Fruit fly (Drosophila melanogaster): ENCODE results near the gene AP-1mu.
A peak's percentile ranks its signal among the peaks of the same experiment; 100 is the strongest.

AP-1mu gene

DNA sequence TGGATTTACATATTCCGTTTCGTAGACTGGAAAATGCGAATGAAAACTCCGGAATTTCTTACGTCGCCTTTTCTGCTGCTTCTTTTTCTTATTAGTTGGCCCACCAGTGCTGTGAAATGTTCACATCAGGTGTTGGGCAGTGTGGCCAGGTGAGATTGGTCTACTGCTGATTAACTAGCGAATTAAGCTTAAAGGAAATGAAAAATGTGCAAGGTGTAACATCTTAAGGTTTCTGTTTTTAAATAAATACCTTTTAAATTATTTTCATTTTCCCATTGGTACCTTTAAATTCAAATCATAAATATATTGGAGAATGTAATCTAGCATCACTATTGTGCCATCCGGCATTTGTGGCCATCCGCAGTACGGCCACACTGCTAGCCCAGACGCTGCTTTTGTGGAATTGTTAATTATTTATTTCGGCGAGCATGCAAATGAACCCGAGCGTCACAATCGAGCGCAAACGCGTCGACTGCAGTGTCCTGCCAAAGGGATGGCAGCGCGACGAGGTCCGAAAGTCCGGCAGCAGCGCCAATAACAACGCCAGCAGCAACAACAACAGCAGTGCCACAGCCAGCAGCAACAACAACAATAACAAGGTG is at the start of gene AP-1mu, which contains the start of gene MBD-like:
Gene AP-1mu, minus strand, starts transcription at position 113 of the 602 bp plus-strand sequence.
Gene MBD-like, plus strand, starts transcription at position 348 of the 602 bp plus-strand sequence.
- TF ChIP-seq Abd-B (GFP tag; optimal IDR thresholded peaks at IDR 0.05) (no peak), Myc (optimal IDR thresholded peaks at IDR 0.05) (peak; percentile 67), foxo (GFP tag; optimal IDR thresholded peaks at IDR 0.05) (peak in 1 of 2 experiments; percentile 78), psq (GFP tag; optimal IDR thresholded peaks at IDR 0.05) (peak; percentile 66), Rel (GFP tag; optimal IDR thresholded peaks at IDR 0.05) (no peak), Rel (tag; optimal IDR thresholded peaks at IDR 0.05) (peak; percentile 50), sv (GFP tag; optimal IDR thresholded peaks at IDR 0.05) (peak; percentile 40), ey (GFP tag; optimal IDR thresholded peaks at IDR 0.05) (peak; percentile 73), woc (GFP tag; optimal IDR thresholded peaks at IDR 0.05) (peak; percentile 67), br (GFP tag; optimal IDR thresholded peaks at IDR 0.05) (no peak), Jra (GFP tag; optimal IDR thresholded peaks at IDR 0.05) (peak; percentile 73), Hr83 (GFP tag; optimal IDR thresholded peaks at IDR 0.05; ENCODE audit: poor library complexity, severe bottlenecking) (no peak), rgr (GFP tag; optimal IDR thresholded peaks at IDR 0.05) (peak; percentile 71), CG32264 (GFP tag; optimal IDR thresholded peaks at IDR 0.05) (no peak), HLH106 (tag; optimal IDR thresholded peaks at IDR 0.05) (peak; percentile 73), h (GFP tag; optimal IDR thresholded peaks at IDR 0.05) (peak; percentile 81), OdsH (GFP tag; optimal IDR thresholded peaks at IDR 0.05) (peak; percentile 57), Sp1 (GFP tag; optimal IDR thresholded peaks at IDR 0.05) (peak; percentile 67), fru (GFP tag; optimal IDR thresholded peaks at IDR 0.05) (peak; percentile 75), Vsx2 (GFP tag; optimal IDR thresholded peaks at IDR 0.05; ENCODE audit: partially characterized antibody) (no peak), jim (GFP tag; optimal IDR thresholded peaks at IDR 0.05) (no peak), CG9705 (GFP tag; optimal IDR thresholded peaks at IDR 0.05) (peak; percentile 61)

dm6 chr3R:9608206-9608605 is 48.9 kb upstream of the AP-1mu start:
- no peak for TF ChIP-seq rgr (GFP tag; optimal IDR thresholded peaks at IDR 0.05)
- no peak for TF ChIP-seq lola (GFP tag; optimal IDR thresholded peaks at IDR 0.05)
- no peak for TF ChIP-seq sv (GFP tag; optimal IDR thresholded peaks at IDR 0.05)
- TF ChIP-seq Hr78 (GFP tag; optimal IDR thresholded peaks at IDR 0.05) = no peak
- TF ChIP-seq fru (GFP tag; optimal IDR thresholded peaks at IDR 0.05) = no peak
- TF ChIP-seq ey (GFP tag; optimal IDR thresholded peaks at IDR 0.05) = no peak
- no peak for TF ChIP-seq OdsH (GFP tag; optimal IDR thresholded peaks at IDR 0.05)
- TF ChIP-seq Sp1 (GFP tag; optimal IDR thresholded peaks at IDR 0.05) = no peak
- TF ChIP-seq CG32264 (GFP tag; optimal IDR thresholded peaks at IDR 0.05) = no peak
- TF ChIP-seq Jra (GFP tag; optimal IDR thresholded peaks at IDR 0.05) = no peak
- TF ChIP-seq h (GFP tag; optimal IDR thresholded peaks at IDR 0.05) = no peak
- TF ChIP-seq Rel (GFP tag; optimal IDR thresholded peaks at IDR 0.05) = no peak
- TF ChIP-seq Rel (tag; optimal IDR thresholded peaks at IDR 0.05) = no peak
- no peak for TF ChIP-seq Myc (optimal IDR thresholded peaks at IDR 0.05)
- TF ChIP-seq woc (GFP tag; optimal IDR thresholded peaks at IDR 0.05) = no peak
- TF ChIP-seq tai (GFP tag; optimal IDR thresholded peaks at IDR 0.05) = no peak
- TF ChIP-seq Dfd (GFP tag; optimal IDR thresholded peaks at IDR 0.05) = no peak
- TF ChIP-seq Mio (GFP tag; optimal IDR thresholded peaks at IDR 0.05) = no peak
- TF ChIP-seq sage (GFP tag; optimal IDR thresholded peaks at IDR 0.05) = no peak

dm6 chr3R:9606913-9607804 is 47.8 kb upstream of the AP-1mu start:
- TF ChIP-seq Vsx2 (GFP tag; optimal IDR thresholded peaks at IDR 0.05; ENCODE audit: partially characterized antibody) (peak; percentile 66), h (GFP tag; optimal IDR thresholded peaks at IDR 0.05) (no peak), HLH106 (tag; optimal IDR thresholded peaks at IDR 0.05) (no peak)

- TF ChIP-seq HLH106 (tag; optimal IDR thresholded peaks at IDR 0.05) (peak; percentile 6), fru (GFP tag; optimal IDR thresholded peaks at IDR 0.05) (peak; percentile 40), foxo (GFP tag; optimal IDR thresholded peaks at IDR 0.05) (peak in 1 of 2 experiments; percentile 37), br (GFP tag; optimal IDR thresholded peaks at IDR 0.05) (peak; percentile 21), h (GFP tag; optimal IDR thresholded peaks at IDR 0.05) (peak; percentile 33), lola (GFP tag; optimal IDR thresholded peaks at IDR 0.05) (no peak), Mio (GFP tag; optimal IDR thresholded peaks at IDR 0.05) (no peak), usp (GFP tag; optimal IDR thresholded peaks at IDR 0.05) (no peak), rgr (GFP tag; optimal IDR thresholded peaks at IDR 0.05) (peak; percentile 9), ey (GFP tag; optimal IDR thresholded peaks at IDR 0.05) (peak; percentile 23)
Measured at dm6 chr3R:9605084-9605483, 45.8 kb upstream of the AP-1mu start.
